Worm (Caenorhabditis elegans): ENCODE results near the gene F59F5.5.

Gene F59F5.5

ce11 chrX:10545716-10546115 is at the start of gene F59F5.5:
Gene F59F5.5 (plus strand): TSS chrX:10546016.
- TF ChIP-seq mxl-1 (tag; optimal IDR thresholded peaks at IDR 0.05) = no peak

ce11 chrX:10499590-10499989 is 46.2 kb upstream of the F59F5.5 start, which contains the start of gene vab-3:
Gene vab-3 (plus strand): TSS chrX:10499890.
- TF ChIP-seq zfh-2 (GFP tag; conservative IDR thresholded peaks at IDR 0.05) = no peak
- TF ChIP-seq B0261.1 (tag; optimal IDR thresholded peaks at IDR 0.05) = no peak
- no peak for TF ChIP-seq ztf-6 (GFP tag; IDR thresholded peaks at IDR 0.05)
- no peak for TF ChIP-seq akir-1 (GFP tag; optimal IDR thresholded peaks at IDR 0.05)
- TF ChIP-seq F33H1.4 (GFP tag; IDR thresholded peaks at IDR 0.05) = no peak
- no peak for TF ChIP-seq gei-17 (GFP tag; optimal IDR thresholded peaks at IDR 0.05)
- no peak for TF ChIP-seq hmg-1.2 (GFP tag; IDR thresholded peaks at IDR 0.05)

ce11 chrX:10503393-10503792 is 42.4 kb upstream of the F59F5.5 start:
- TF ChIP-seq Y67H2A.10 (GFP tag; conservative IDR thresholded peaks at IDR 0.05) (no peak), ceh-40 (GFP tag; IDR thresholded peaks at IDR 0.05) (no peak), lin-26 (GFP tag; IDR thresholded peaks at IDR 0.05) (no peak), chd-7 (tag; optimal IDR thresholded peaks at IDR 0.05) (no peak), ztf-25 (GFP tag; IDR thresholded peaks at IDR 0.05) (no peak), hlh-12 (tag; optimal IDR thresholded peaks at IDR 0.05) (no peak), cebp-1 (GFP tag; IDR thresholded peaks at IDR 0.05) (no peak), cebp-1 (tag; optimal IDR thresholded peaks at IDR 0.05) (no peak), Y53F4B.3 (GFP tag; IDR thresholded peaks at IDR 0.05) (no peak), attf-5 (GFP tag; optimal IDR thresholded peaks at IDR 0.05) (no peak), gei-17 (GFP tag; optimal IDR thresholded peaks at IDR 0.05) (no peak), F52B5.7 (tag; optimal IDR thresholded peaks at IDR 0.05) (no peak), mxl-1 (tag; optimal IDR thresholded peaks at IDR 0.05) (no peak), F39B2.1 (GFP tag; IDR thresholded peaks at IDR 0.05) (no peak), unc-62 (GFP tag; optimal IDR thresholded peaks at IDR 0.05) (no peak), F55B11.4 (tag; optimal IDR thresholded peaks at IDR 0.05; ENCODE audit: borderline replicate concordance, insufficient read depth) (no peak), nfyb-1 (GFP tag; IDR thresholded peaks at IDR 0.05) (no peak)

- TF ChIP-seq Y53G8AR.9 (GFP tag; conservative IDR thresholded peaks at IDR 0.05) (no peak), repo-1 (tag; optimal IDR thresholded peaks at IDR 0.05) (no peak), fkh-3 (tag; optimal IDR thresholded peaks at IDR 0.05) (no peak), attf-6 (GFP tag; IDR thresholded peaks at IDR 0.05) (no peak), F33H1.4 (GFP tag; IDR thresholded peaks at IDR 0.05) (no peak), snpc-1.3 (tag; optimal IDR thresholded peaks at IDR 0.05; ENCODE audit: insufficient read depth) (no peak), dox-1 (GFP tag; IDR thresholded peaks at IDR 0.05) (no peak), sptf-2 (GFP tag; optimal IDR thresholded peaks at IDR 0.05) (no peak), tlf-1 (GFP tag; optimal IDR thresholded peaks at IDR 0.05) (no peak), madf-6 (GFP tag; IDR thresholded peaks at IDR 0.05) (no peak), B0336.3 (GFP tag; IDR thresholded peaks at IDR 0.05) (no peak), lin-54 (GFP tag; optimal IDR thresholded peaks at IDR 0.05) (no peak), dpl-1 (GFP tag; optimal IDR thresholded peaks at IDR 0.05) (no peak), Y53F4B.3 (GFP tag; IDR thresholded peaks at IDR 0.05) (no peak), F57C9.4 (tag; optimal IDR thresholded peaks at IDR 0.05) (no peak), lin-40 (tag; optimal IDR thresholded peaks at IDR 0.05) (no peak), F22D6.2 (tag; optimal IDR thresholded peaks at IDR 0.05) (no peak), F57A8.1 (GFP tag; optimal IDR thresholded peaks at IDR 0.05) (no peak), lsl-1 (GFP tag; optimal IDR thresholded peaks at IDR 0.05) (no peak)
Measured at ce11 chrX:10505193-10505592, 40.6 kb upstream of the F59F5.5 start.

Data from whole organism, young adult.